Worm (Caenorhabditis elegans) whole organism, mixed stage, embryonic: ENCODE measurements around the gene F58G1.8.

Experiments used
- bed-3 ChIP-seq: fragments of 200-800 bp; sonication (Bioruptor generic); optimal IDR thresholded peaks from 3 replicates; lab custom pipeline; 2018; ENCODE audit warnings: mild to moderate bottlenecking, missing genetic modification characterization, moderate library complexity, missing compliant biosample characterization
- mab-5 ChIP-seq: fragments of 150-350 bp; optimal IDR thresholded peaks from 2 replicates; lab custom pipeline; 2014; ENCODE audit warnings: missing biosample characterization, missing genetic modification characterization
- mep-1 ChIP-seq: fragments of 150-350 bp; optimal IDR thresholded peaks from 2 replicates; lab custom pipeline; 2017; ENCODE audit warnings: missing biosample characterization, missing genetic modification reagents, missing genetic modification characterization, inconsistent platforms
- nhr-28 ChIP-seq: fragments of 150-350 bp; optimal IDR thresholded peaks from 2 replicates; lab custom pipeline; 2014; ENCODE audit warnings: missing biosample characterization, missing genetic modification characterization
- nhr-76 ChIP-seq: sonication (generic microtip); optimal IDR thresholded peaks from 2 replicates; lab custom pipeline; 2017; ENCODE audit warnings: missing biosample characterization, missing genetic modification characterization
- unc-39 ChIP-seq: fragments of 150-350 bp; optimal IDR thresholded peaks from 2 replicates; lab custom pipeline; 2014; ENCODE audit warnings: missing biosample characterization, missing genetic modification characterization
- unc-62 ChIP-seq: fragments of 150-350 bp; optimal IDR thresholded peaks from 2 replicates; lab custom pipeline; 2014; ENCODE audit warnings: missing biosample characterization, missing genetic modification reagents, missing genetic modification characterization

ce11 chrII:12965538-12965588 lies 39.9 kb upstream of the F58G1.8 start, which contains the start of gene ptr-18:
- no peak for TF ChIP-seq nhr-28 (tag; lab: Kevin White, UChicago)
- TF ChIP-seq mep-1 (tag; lab: Kevin White, UChicago) = no peak
- no peak for TF ChIP-seq bed-3
- no peak for TF ChIP-seq mab-5 (tag; lab: Kevin White, UChicago)
- TF ChIP-seq unc-39 (tag; lab: Kevin White, UChicago) = no peak
- TF ChIP-seq unc-62 (GFP tag; lab: Kevin White, UChicago) = no peak
- no peak for TF ChIP-seq nhr-76
